Worm (Caenorhabditis elegans): ENCODE measurements around the gene str-155.

The str-155 gene

ce11 chrIV:4905645-4906135, 10.1 kb upstream of the str-155 start, which contains the start of gene T08B6.4:
Gene T08B6.4, plus strand, starts transcription at chrIV:4905695.
- TF ChIP-seq aha-1 (tag; optimal IDR thresholded peaks at IDR 0.05) (no peak), Y116A8C.19 (tag; optimal IDR thresholded peaks at IDR 0.05; ENCODE audit: borderline replicate concordance) (no peak), C34B4.2 (tag; optimal IDR thresholded peaks at IDR 0.05) (no peak)

- no peak for TF ChIP-seq hpl-2 (GFP tag; optimal IDR thresholded peaks at IDR 0.05)
- no peak for TF ChIP-seq nhr-237 (tag; optimal IDR thresholded peaks at IDR 0.05)
- no peak for TF ChIP-seq dsc-1 (tag; optimal IDR thresholded peaks at IDR 0.05)
- TF ChIP-seq C16A3.4 (tag; optimal IDR thresholded peaks at IDR 0.05): no peak
- TF ChIP-seq efl-1 (optimal IDR thresholded peaks at IDR 0.05): no peak
- no peak for TF ChIP-seq efl-1 (GFP tag; optimal IDR thresholded peaks at IDR 0.05 in 1 of 2)
- TF ChIP-seq ceh-63 (GFP tag; optimal IDR thresholded peaks at IDR 0.05): no peak
- TF ChIP-seq pag-3 (tag; optimal IDR thresholded peaks at IDR 0.05; ENCODE audit: borderline replicate concordance, insufficient read depth): no peak
- TF ChIP-seq nhr-77 (tag; optimal IDR thresholded peaks at IDR 0.05): no peak
- no peak for TF ChIP-seq tlp-1 (tag; optimal IDR thresholded peaks at IDR 0.05)
- no peak for TF ChIP-seq nhr-71 (tag; optimal IDR thresholded peaks at IDR 0.05)
- TF ChIP-seq lsy-2 (tag; optimal IDR thresholded peaks at IDR 0.05): no peak
- TF ChIP-seq grh-1 (GFP tag; IDR thresholded peaks at IDR 0.05): no peak
- no peak for TF ChIP-seq hlh-4 (tag; optimal IDR thresholded peaks at IDR 0.05)
- no peak for TF ChIP-seq nhr-12 (tag; optimal IDR thresholded peaks at IDR 0.05)
- TF ChIP-seq efl-3 (GFP tag; optimal IDR thresholded peaks at IDR 0.05): no peak
These were observed 6.8 kb upstream of the str-155 start, which contains the start of gene str-159 for ce11 chrIV:4909039-4909438. Gene str-159, plus strand, starts transcription at chrIV:4909339.

- TF ChIP-seq lin-14 (GFP tag; optimal IDR thresholded peaks at IDR 0.05) (no peak), ztf-4 (tag; optimal IDR thresholded peaks at IDR 0.05) (no peak), C16A3.4 (tag; optimal IDR thresholded peaks at IDR 0.05) (no peak)
These were observed 2.7 kb upstream of the str-155 start, which contains the start of gene str-156 for ce11 chrIV:4913090-4913489. Gene str-156, plus strand, starts transcription at chrIV:4913390.

- no peak for TF ChIP-seq alr-1 (tag; optimal IDR thresholded peaks at IDR 0.05; ENCODE audit: borderline replicate concordance)
These were observed 2.0 kb downstream of the str-155 start, which contains the start of gene str-158 for ce11 chrIV:4917774-4918173. Gene str-158, plus strand, starts transcription at chrIV:4918074.

- TF ChIP-seq tlp-1 (tag; optimal IDR thresholded peaks at IDR 0.05) (no peak), ztf-11 (tag; optimal IDR thresholded peaks at IDR 0.05) (no peak), nhr-77 (tag; optimal IDR thresholded peaks at IDR 0.05) (no peak), pag-3 (tag; optimal IDR thresholded peaks at IDR 0.05; ENCODE audit: borderline replicate concordance, insufficient read depth) (no peak), tbx-2 (tag; optimal IDR thresholded peaks at IDR 0.05) (no peak), aha-1 (tag; optimal IDR thresholded peaks at IDR 0.05) (no peak), C04F5.9 (tag; optimal IDR thresholded peaks at IDR 0.05) (no peak), snpc-4 (tag; optimal IDR thresholded peaks at IDR 0.05) (no peak), ceh-63 (GFP tag; optimal IDR thresholded peaks at IDR 0.05) (no peak), nhr-12 (tag; optimal IDR thresholded peaks at IDR 0.05) (no peak), ceh-82 (tag; optimal IDR thresholded peaks at IDR 0.05) (no peak)
These were observed 14.3 kb downstream of the str-155 start, which contains the start of gene Y9C9A.8 for ce11 chrIV:4930045-4930444. Gene Y9C9A.8, plus strand, starts transcription at chrIV:4930345.

ce11 chrIV:4930754-4931322, 15.0 kb downstream of the str-155 start:
- TF ChIP-seq vab-15 (tag; optimal IDR thresholded peaks at IDR 0.05) (no peak), nhr-19 (GFP tag; conservative IDR thresholded peaks at IDR 0.05) (peak; percentile 36; the same call in 1 of the 2 replicates), snpc-4 (tag; optimal IDR thresholded peaks at IDR 0.05) (peak; percentile 96), zip-4 (GFP tag; optimal IDR thresholded peaks at IDR 0.05) (peak; percentile 32), nhr-90 (tag; optimal IDR thresholded peaks at IDR 0.05; ENCODE audit: poor library complexity) (peak; percentile 62), lin-35 (GFP tag; optimal IDR thresholded peaks at IDR 0.05) (peak in 1 of 2 experiments; percentile 2), rnt-1 (tag; optimal IDR thresholded peaks at IDR 0.05) (no peak), nhr-47 (tag; optimal IDR thresholded peaks at IDR 0.05) (peak; percentile 40), nhr-20 (tag; optimal IDR thresholded peaks at IDR 0.05) (peak; percentile 8), aly-2 (tag; optimal IDR thresholded peaks at IDR 0.05) (no peak), grh-1 (GFP tag; IDR thresholded peaks at IDR 0.05) (0 out of 2 replicates have a peak, but pooled peaks have one; percentile 28), efl-1 (optimal IDR thresholded peaks at IDR 0.05) (peak in 1 of 2 experiments; percentile 8), efl-1 (GFP tag; optimal IDR thresholded peaks at IDR 0.05 in 1 of 2) (no peak), nhr-85 (tag) (peak; percentile 19)
